Fruit fly (Drosophila melanogaster) whole organism, embryonic: ENCODE results near the gene Tmhs.
A peak's percentile ranks its signal among the peaks of the same experiment; 100 is the strongest.

ENCODE experiments used
- Bgb ChIP-seq: fragments of 200-800 bp; sonication (Bioruptor generic); IDR thresholded peaks from 2 replicates; pipeline ENCODE4 v1.3.6; 2022; ENCODE audit warnings: missing biosample characterization, missing genetic modification characterization; ENCODE audit not compliant: partially characterized antibody
- CG10209 ChIP-seq: fragments of 200-800 bp; sonication (Bioruptor generic); optimal IDR thresholded peaks from 3 replicates; lab custom pipeline; 2017; ENCODE audit warnings: missing biosample characterization, mild to moderate bottlenecking, missing genetic modification characterization, missing genetic modification reagents
- CG10274 ChIP-seq: fragments of 200-800 bp; sonication (Bioruptor generic); optimal IDR thresholded peaks from 3 replicates; lab custom pipeline; 2017; ENCODE audit warnings: missing biosample characterization, mild to moderate bottlenecking, missing genetic modification characterization
- CG10543 ChIP-seq: fragments of 200-800 bp; sonication (Bioruptor generic); optimal IDR thresholded peaks from 3 replicates; lab custom pipeline; 2017; ENCODE audit warnings: missing biosample characterization, mild to moderate bottlenecking, missing genetic modification characterization, moderate library complexity
- CG11247 ChIP-seq: fragments of 200-800 bp; sonication (Bioruptor generic); IDR thresholded peaks from 2 replicates; pipeline ENCODE4 v1.3.6; 2022; ENCODE audit warnings: missing biosample characterization, missing genetic modification characterization
- CG12236 ChIP-seq: fragments of 200-800 bp; sonication (Bioruptor generic); optimal IDR thresholded peaks from 2 replicates; lab custom pipeline; 2016; ENCODE audit warnings: missing biosample characterization, missing genetic modification characterization
- CG17361 ChIP-seq: fragments of 200-800 bp; sonication (Bioruptor generic); IDR thresholded peaks from 3 replicates; pipeline ENCODE4 v1.3.6; 2022; ENCODE audit warnings: missing biosample characterization, missing genetic modification characterization
- CG2129 ChIP-seq: fragments of 200-800 bp; sonication (Bioruptor generic); IDR thresholded peaks from 2 replicates; pipeline ENCODE4 v1.3.6; 2022; ENCODE audit warnings: missing biosample characterization, missing genetic modification characterization; ENCODE audit not compliant: partially characterized antibody
- CG2678 ChIP-seq: fragments of 200-800 bp; sonication (Bioruptor generic); optimal IDR thresholded peaks from 3 replicates; lab custom pipeline; 2019; ENCODE audit warnings: missing biosample characterization, mild to moderate bottlenecking, missing genetic modification characterization, moderate library complexity
- CG2889 ChIP-seq: fragments of 200-800 bp; sonication (Bioruptor generic); IDR thresholded peaks from 3 replicates; pipeline ENCODE4 v1.3.6; 2022; ENCODE audit warnings: missing biosample characterization, missing genetic modification characterization
- CG43689 ChIP-seq: fragments of 200-800 bp; sonication (Bioruptor generic); IDR thresholded peaks from 2 replicates; pipeline ENCODE4 v1.3.6; 2022; ENCODE audit warnings: missing biosample characterization, missing genetic modification characterization
- CG6683 ChIP-seq: fragments of 200-800 bp; sonication (Bioruptor generic); optimal IDR thresholded peaks from 2 replicates; lab custom pipeline; 2017; ENCODE audit warnings: missing biosample characterization, mild to moderate bottlenecking, missing genetic modification characterization, missing genetic modification reagents
- CG7786 ChIP-seq: fragments of 200-800 bp; sonication (Bioruptor generic); optimal IDR thresholded peaks from 2 replicates; lab custom pipeline; 2016; ENCODE audit warnings: missing biosample characterization, missing genetic modification characterization
- CG8359 ChIP-seq: fragments of 200-800 bp; sonication (Bioruptor generic); optimal IDR thresholded peaks from 2 replicates; lab custom pipeline; 2017; ENCODE audit warnings: missing biosample characterization, mild to moderate bottlenecking, missing genetic modification characterization, borderline replicate concordance
- CHES-1-like ChIP-seq: fragments of 200-800 bp; sonication (Bioruptor generic); optimal IDR thresholded peaks from 2 replicates; lab custom pipeline; 2016; ENCODE audit warnings: missing biosample characterization, missing genetic modification characterization
- CkIIα-i1 ChIP-seq: fragments of 200-800 bp; sonication (Bioruptor generic); IDR thresholded peaks from 2 replicates; pipeline ENCODE4 v1.3.6; 2022; ENCODE audit warnings: missing biosample characterization, missing genetic modification characterization
- Hsf ChIP-seq: fragments of 200-800 bp; sonication (Bioruptor generic); optimal IDR thresholded peaks from 3 replicates; lab custom pipeline; 2016; ENCODE audit warnings: missing biosample characterization, missing genetic modification characterization
- NC2α ChIP-seq: fragments of 200-800 bp; sonication (Bioruptor generic); optimal IDR thresholded peaks from 2 replicates; lab custom pipeline; 2016; ENCODE audit warnings: missing biosample characterization, missing genetic modification characterization
- NFAT ChIP-seq: fragments of 200-800 bp; sonication (Bioruptor generic); IDR thresholded peaks from 2 replicates; pipeline ENCODE4 v1.3.6; 2022; ENCODE audit warnings: missing biosample characterization, missing genetic modification characterization
- Rfx ChIP-seq: fragments of 200-800 bp; sonication (Bioruptor generic); IDR thresholded peaks from 2 replicates; pipeline ENCODE4 v1.3.6; 2022; ENCODE audit warnings: missing biosample characterization, missing genetic modification characterization
- Side ChIP-seq: fragments of 200-800 bp; sonication (Bioruptor generic); optimal IDR thresholded peaks from 2 replicates; lab custom pipeline; 2016; ENCODE audit warnings: missing biosample characterization, missing genetic modification characterization
- Spps ChIP-seq: fragments of 200-800 bp; sonication (Bioruptor generic); optimal IDR thresholded peaks from 2 replicates; lab custom pipeline; 2018; ENCODE audit warnings: missing biosample characterization, mild to moderate bottlenecking, missing genetic modification characterization
- Ssrp ChIP-seq: fragments of 200-800 bp; sonication (Bioruptor generic); optimal IDR thresholded peaks from 2 replicates; lab custom pipeline; 2018; ENCODE audit warnings: missing biosample characterization, mild to moderate bottlenecking, missing genetic modification characterization, moderate library complexity
- TFAM ChIP-seq: fragments of 200-800 bp; sonication (Bioruptor generic); optimal IDR thresholded peaks from 2 replicates; lab custom pipeline; 2017; ENCODE audit warnings: missing biosample characterization, missing genetic modification characterization, inconsistent platforms
- bab2 ChIP-seq: fragments of 200-800 bp; sonication (Bioruptor generic); optimal IDR thresholded peaks from 2 replicates; lab custom pipeline; 2016; ENCODE audit warnings: missing biosample characterization, missing genetic modification characterization
- chif ChIP-seq, 2 experiments: fragments of 200-800 bp; sonication (Bioruptor generic); optimal IDR thresholded peaks; 3 replicates each; lab custom pipeline; 2016; ENCODE audit warnings: missing biosample characterization in 2 of 2, missing genetic modification characterization in 2 of 2
- crp ChIP-seq, 2 experiments: fragments of 200-800 bp; sonication (Bioruptor generic); optimal IDR thresholded peaks; 2 replicates in 1 of 2; 3 replicates in 1 of 2; lab custom pipeline; 2017; ENCODE audit warnings: missing biosample characterization in 2 of 2, missing genetic modification characterization in 2 of 2, mild to moderate bottlenecking in 1 of 2, moderate library complexity in 1 of 2
- fru ChIP-seq: fragments of >200 bp; optimal IDR thresholded peaks from 2 replicates; lab custom pipeline; 2017
- nau ChIP-seq: fragments of 200-800 bp; sonication (Bioruptor generic); optimal IDR thresholded peaks from 3 replicates; lab custom pipeline; 2017; ENCODE audit warnings: missing biosample characterization, mild to moderate bottlenecking, missing genetic modification characterization, missing genetic modification reagents
- otp ChIP-seq: fragments of 200-800 bp; sonication (Bioruptor generic); IDR thresholded peaks from 3 replicates; pipeline ENCODE4, ENCODE4 v1.3.6; 2022; ENCODE audit warnings: missing biosample characterization, missing genetic modification characterization
- pros ChIP-seq: fragments of 200-800 bp; sonication (Bioruptor generic); optimal IDR thresholded peaks from 3 replicates; lab custom pipeline; 2019; ENCODE audit warnings: missing biosample characterization, mild to moderate bottlenecking, missing genetic modification characterization, moderate library complexity
- sd ChIP-seq: fragments of 200-800 bp; sonication (Bioruptor generic); optimal IDR thresholded peaks from 3 replicates; lab custom pipeline; 2018; ENCODE audit warnings: missing biosample characterization, mild to moderate bottlenecking, missing genetic modification characterization, moderate library complexity
- stc ChIP-seq: fragments of 200-800 bp; sonication (Bioruptor generic); IDR thresholded peaks from 2 replicates; pipeline ENCODE4 v1.3.6; 2022; ENCODE audit warnings: missing biosample characterization, missing genetic modification characterization
- sug ChIP-seq: fragments of 200-800 bp; optimal IDR thresholded peaks from 2 replicates; lab custom pipeline; 2019; ENCODE audit warnings: missing biosample characterization, mild to moderate bottlenecking, missing genetic modification characterization, moderate library complexity
- zf30C ChIP-seq: fragments of 200-800 bp; sonication (Bioruptor generic); optimal IDR thresholded peaks from 3 replicates; lab custom pipeline; 2018; ENCODE audit warnings: missing biosample characterization, mild to moderate bottlenecking, missing genetic modification characterization

Gene Tmhs

dm6 chr3L:1940843-1941418 is 55.5 kb downstream of the Tmhs start, which contains the start of gene Mfap1 (continued):
- TF ChIP-seq Hsf (GFP tag; lab: Kevin White, UChicago) (no peak), CkIIα-i1 (GFP tag; lab: Robert Waterston, UW) (no peak), Rfx (peak; percentile 59), bab2 (no peak), otp (GFP tag; lab: Robert Waterston, UW) (no peak), CG8359 (GFP tag; lab: Kevin White, UChicago) (no peak), CG11247 (GFP tag; lab: Robert Waterston, UW) (no peak), CG12236 (GFP tag; lab: Kevin White, UChicago) (no peak), CG6683 (no peak), Side (GFP tag; lab: Kevin White, UChicago) (no peak), CG10274 (GFP tag; lab: Kevin White, UChicago) (no peak), NC2α (GFP tag; lab: Kevin White, UChicago) (no peak), chif (GFP tag; optimal IDR thresholded peaks at IDR 0.05; lab: Kevin White, UChicago) (no peak), Ssrp (tag; lab: Kevin White, UChicago) (no peak), stc (no peak), nau (GFP tag; lab: Kevin White, UChicago) (no peak), CG2678 (tag; lab: Kevin White, UChicago) (no peak), CG10209 (GFP tag; lab: Kevin White, UChicago) (no peak), TFAM (no peak), CHES-1-like (GFP tag; lab: Kevin White, UChicago) (peak; percentile 8), fru (lab: Kevin White, UChicago) (no peak), crp (GFP tag; optimal IDR thresholded peaks at IDR 0.05; lab: Kevin White, UChicago) (no peak), zf30C (no peak), CG2129 (GFP tag; lab: Robert Waterston, UW) (peak; percentile 35; the same call in 1 of the 2 replicates), CG10543 (no peak), pros (GFP tag; lab: Kevin White, UChicago) (no peak), sd (tag; lab: Kevin White, UChicago) (no peak), Spps (tag; lab: Kevin White, UChicago) (no peak), sug (tag; lab: Kevin White, UChicago) (no peak), CG7786 (no peak), CG43689 (GFP tag; lab: Robert Waterston, UW) (no peak), CG2889 (GFP tag; lab: Robert Waterston, UW) (no peak), CG17361 (GFP tag; lab: Robert Waterston, UW) (no peak), Bgb (peak; percentile 61), NFAT (GFP tag; lab: Robert Waterston, UW) (0 out of 2 replicates have a peak, but pooled peaks have one; percentile 49)
